Worm (Caenorhabditis elegans) whole organism, midembryonic: ENCODE results near the gene zig-11.

Experiments used
- T22C8.4 ChIP-seq: fragments of 200-800 bp; sonication (Bioruptor generic); IDR thresholded peaks from 2 replicates; pipeline ENCODE4 v1.3.6; 2022; ENCODE audit warnings: missing genetic modification characterization, missing compliant biosample characterization
- ref-1 ChIP-seq: fragments of 200-800 bp; sonication (Bioruptor generic); conservative IDR thresholded peaks from 2 replicates; pipeline ENCODE4 v1.3.6; 2022; ENCODE audit warnings: missing genetic modification reagents, missing genetic modification characterization, missing compliant biosample characterization
- ztf-29 ChIP-seq: fragments of 200-800 bp; sonication (Bioruptor generic); IDR thresholded peaks from 2 replicates; pipeline ENCODE4 v1.3.6; 2022; ENCODE audit warnings: missing genetic modification reagents, missing genetic modification characterization, missing compliant biosample characterization

ce11 chrV:1908542-1908941 is 15.8 kb upstream of the zig-11 start, which contains the start of gene srp-3:
- no peak for TF ChIP-seq T22C8.4 (GFP tag; lab: Robert Waterston, UW)
- TF ChIP-seq ref-1 (GFP tag; lab: Robert Waterston, UW): no peak
- no peak for TF ChIP-seq ztf-29 (GFP tag; lab: Robert Waterston, UW)
